Fruit fly (Drosophila melanogaster) whole organism, embryonic: ENCODE results near the gene Unc-115a.

Source experiments
- Blimp-1 ChIP-seq: fragments of 200-800 bp; sonication (Bioruptor generic); optimal IDR thresholded peaks from 3 replicates; lab custom pipeline; 2018; ENCODE audit warnings: missing biosample characterization, missing genetic modification characterization, mild to moderate bottlenecking, moderate library complexity, missing genetic modification reagents
- CG10366 ChIP-seq: fragments of 200-800 bp; sonication (Bioruptor generic); IDR thresholded peaks from 2 replicates; pipeline ENCODE4 v1.3.6; 2022; ENCODE audit warnings: missing biosample characterization, missing genetic modification characterization
- CG10543 ChIP-seq: fragments of 200-800 bp; sonication (Bioruptor generic); optimal IDR thresholded peaks from 3 replicates; lab custom pipeline; 2017; ENCODE audit warnings: missing biosample characterization, mild to moderate bottlenecking, missing genetic modification characterization, moderate library complexity
- CG1233 ChIP-seq: fragments of 200-800 bp; sonication (Bioruptor generic); optimal IDR thresholded peaks from 4 replicates; lab custom pipeline; 2018; ENCODE audit warnings: missing biosample characterization, mild to moderate bottlenecking, missing genetic modification characterization
- CG14710 ChIP-seq: fragments of 200-800 bp; sonication (Bioruptor generic); optimal IDR thresholded peaks from 3 replicates; lab custom pipeline; 2019; ENCODE audit warnings: missing biosample characterization, mild to moderate bottlenecking, missing genetic modification characterization, moderate library complexity
- CG14965 ChIP-seq: fragments of 200-800 bp; sonication (Bioruptor generic); optimal IDR thresholded peaks from 2 replicates; lab custom pipeline; 2016; ENCODE audit warnings: missing biosample characterization, missing genetic modification characterization, borderline replicate concordance
- CG15514 ChIP-seq: fragments of 200-800 bp; sonication (Bioruptor generic); optimal IDR thresholded peaks from 3 replicates; lab custom pipeline; 2017; ENCODE audit warnings: missing biosample characterization, missing genetic modification characterization, mild to moderate bottlenecking, moderate library complexity, missing genetic modification reagents
- CG18476 ChIP-seq: fragments of 200-800 bp; sonication (Bioruptor generic); optimal IDR thresholded peaks from 2 replicates; lab custom pipeline; 2016; ENCODE audit warnings: missing biosample characterization, mild to moderate bottlenecking, missing genetic modification characterization
- CG18619 ChIP-seq: fragments of 200-800 bp; sonication (Bioruptor generic); optimal IDR thresholded peaks from 3 replicates; lab custom pipeline; 2017; ENCODE audit warnings: missing biosample characterization, mild to moderate bottlenecking, missing genetic modification characterization
- CG2875 ChIP-seq: fragments of 200-800 bp; sonication (Bioruptor generic); optimal IDR thresholded peaks from 2 replicates; lab custom pipeline; 2017; ENCODE audit warnings: missing biosample characterization, mild to moderate bottlenecking, missing genetic modification characterization, missing genetic modification reagents
- CG30431 ChIP-seq: fragments of 200-800 bp; sonication (Bioruptor generic); optimal IDR thresholded peaks from 2 replicates; lab custom pipeline; 2017; ENCODE audit warnings: missing biosample characterization, missing genetic modification characterization
- CG33557 ChIP-seq: fragments of 200-800 bp; sonication (Bioruptor generic); optimal IDR thresholded peaks from 2 replicates; lab custom pipeline; 2019; ENCODE audit warnings: missing biosample characterization, mild to moderate bottlenecking, missing genetic modification characterization, moderate library complexity
- CG3407 ChIP-seq: fragments of 200-800 bp; sonication (Bioruptor generic); optimal IDR thresholded peaks from 2 replicates; lab custom pipeline; 2018; ENCODE audit warnings: missing biosample characterization, mild to moderate bottlenecking, missing genetic modification characterization
- CG3847 ChIP-seq: fragments of 200-800 bp; sonication (Bioruptor generic); IDR thresholded peaks from 2 replicates; pipeline ENCODE4 v1.3.6; 2022; ENCODE audit warnings: missing biosample characterization, missing genetic modification characterization
- CG4282 ChIP-seq: fragments of 200-800 bp; sonication (Bioruptor generic); optimal IDR thresholded peaks from 2 replicates; lab custom pipeline; 2016; ENCODE audit warnings: missing biosample characterization, missing genetic modification characterization
- CG6272 ChIP-seq: fragments of 200-800 bp; sonication (Bioruptor generic); IDR thresholded peaks from 2 replicates; pipeline ENCODE4 v1.3.6; 2022; ENCODE audit warnings: missing biosample characterization, missing genetic modification characterization
- CG7357 ChIP-seq: fragments of 200-800 bp; sonication (Bioruptor generic); IDR thresholded peaks from 3 replicates; pipeline ENCODE4 v1.3.6; 2022; ENCODE audit warnings: missing biosample characterization, missing genetic modification characterization
- CG7987 ChIP-seq: fragments of 200-800 bp; sonication (Bioruptor generic); optimal IDR thresholded peaks from 2 replicates; lab custom pipeline; 2018; ENCODE audit warnings: missing biosample characterization, mild to moderate bottlenecking, missing genetic modification characterization, moderate library complexity
- CG9437 ChIP-seq: fragments of 200-800 bp; sonication (Bioruptor generic); optimal IDR thresholded peaks from 2 replicates; lab custom pipeline; 2018; ENCODE audit warnings: missing biosample characterization, mild to moderate bottlenecking, missing genetic modification characterization
- D ChIP-seq, 2 experiments: fragments of 200-800 bp in 1 of 2; fragments of >200 bp in 1 of 2; sonication (Bioruptor generic) in 1 of 2; optimal IDR thresholded peaks; 2 replicates in 1 of 2; 3 replicates in 1 of 2; lab custom pipeline; 2017; ENCODE audit warnings: mild to moderate bottlenecking in 1 of 2, missing biosample characterization in 1 of 2, missing genetic modification characterization in 1 of 2, missing genetic modification reagents in 1 of 2
- Dbx ChIP-seq: fragments of 200-800 bp; sonication (Bioruptor generic); IDR thresholded peaks from 3 replicates; pipeline ENCODE4 v1.3.6; 2022; ENCODE audit warnings: missing biosample characterization, missing genetic modification characterization
- Dek ChIP-seq: fragments of 200-800 bp; sonication (Bioruptor generic); optimal IDR thresholded peaks from 3 replicates; lab custom pipeline; 2019; ENCODE audit warnings: missing biosample characterization, mild to moderate bottlenecking, missing genetic modification characterization, moderate library complexity
- Dp ChIP-seq: fragments of 200-800 bp; sonication (Bioruptor generic); optimal IDR thresholded peaks from 2 replicates; lab custom pipeline; 2018; ENCODE audit warnings: missing biosample characterization, mild to moderate bottlenecking, missing genetic modification characterization, moderate library complexity
- ERR ChIP-seq: fragments of 200-800 bp; sonication (Bioruptor generic); optimal IDR thresholded peaks from 2 replicates; lab custom pipeline; 2016; ENCODE audit warnings: missing biosample characterization, missing genetic modification characterization
- Fer2 ChIP-seq: fragments of 200-800 bp; sonication (Bioruptor generic); optimal IDR thresholded peaks from 2 replicates; lab custom pipeline; 2018; ENCODE audit warnings: missing biosample characterization, mild to moderate bottlenecking, missing genetic modification characterization, moderate library complexity
- Hsf ChIP-seq: fragments of 200-800 bp; sonication (Bioruptor generic); optimal IDR thresholded peaks from 3 replicates; lab custom pipeline; 2016; ENCODE audit warnings: missing biosample characterization, missing genetic modification characterization
- Lhr ChIP-seq: fragments of 200-800 bp; sonication (Bioruptor generic); optimal IDR thresholded peaks from 3 replicates; lab custom pipeline; 2017; ENCODE audit warnings: mild to moderate bottlenecking, missing biosample characterization, missing genetic modification reagents, missing genetic modification characterization
- MESR4 ChIP-seq: fragments of 200-800 bp; sonication (Bioruptor generic); optimal IDR thresholded peaks from 2 replicates; lab custom pipeline; 2018; ENCODE audit warnings: missing biosample characterization, mild to moderate bottlenecking, missing genetic modification characterization, moderate library complexity
- Mad ChIP-seq: fragments of 200-800 bp; sonication (Bioruptor generic); optimal IDR thresholded peaks from 2 replicates; lab custom pipeline; 2016; ENCODE audit warnings: missing biosample characterization, missing genetic modification characterization
- Meics ChIP-seq: fragments of 200-800 bp; sonication (Bioruptor generic); optimal IDR thresholded peaks from 2 replicates; lab custom pipeline; 2017; ENCODE audit warnings: missing biosample characterization, mild to moderate bottlenecking, missing genetic modification characterization
- Mes4 ChIP-seq: fragments of 200-800 bp; sonication (Bioruptor generic); optimal IDR thresholded peaks from 2 replicates; lab custom pipeline; 2016; ENCODE audit warnings: missing biosample characterization, missing genetic modification characterization
- Nf-YC ChIP-seq: fragments of 200-800 bp; optimal IDR thresholded peaks from 3 replicates; lab custom pipeline; 2019; ENCODE audit warnings: missing biosample characterization, mild to moderate bottlenecking, missing genetic modification characterization, moderate library complexity
- Xbp1 ChIP-seq: fragments of 200-800 bp; sonication (Bioruptor generic); optimal IDR thresholded peaks from 3 replicates; lab custom pipeline; 2016; ENCODE audit warnings: missing biosample characterization, mild to moderate bottlenecking, missing genetic modification characterization
- amos ChIP-seq: fragments of 200-800 bp; sonication (Bioruptor generic); IDR thresholded peaks from 2 replicates; pipeline ENCODE4 v1.3.6; 2022; ENCODE audit warnings: missing biosample characterization, missing genetic modification characterization; ENCODE audit not compliant: partially characterized antibody
- cg ChIP-seq: fragments of 200-800 bp; sonication (Bioruptor generic); optimal IDR thresholded peaks from 3 replicates; lab custom pipeline; 2019; ENCODE audit warnings: missing biosample characterization, mild to moderate bottlenecking, missing genetic modification characterization, moderate library complexity
- dati ChIP-seq: fragments of 200-800 bp; sonication (Bioruptor generic); IDR thresholded peaks from 2 replicates; pipeline ENCODE4 v1.3.6; 2022; ENCODE audit warnings: missing biosample characterization, missing genetic modification characterization
- gcm2 ChIP-seq: fragments of 200-800 bp; sonication (Bioruptor generic); optimal IDR thresholded peaks from 2 replicates; lab custom pipeline; 2016; ENCODE audit warnings: missing biosample characterization, missing genetic modification characterization
- ken ChIP-seq: fragments of 200-800 bp; sonication (Bioruptor generic); IDR thresholded peaks from 3 replicates; pipeline ENCODE4 v1.3.6; 2022; ENCODE audit warnings: missing biosample characterization, missing genetic modification characterization
- klu ChIP-seq: fragments of 200-800 bp; sonication (Bioruptor generic); IDR thresholded peaks from 2 replicates; pipeline ENCODE4 v1.3.6; 2022; ENCODE audit warnings: missing biosample characterization, missing genetic modification characterization
- nau ChIP-seq: fragments of 200-800 bp; sonication (Bioruptor generic); optimal IDR thresholded peaks from 3 replicates; lab custom pipeline; 2017; ENCODE audit warnings: missing biosample characterization, mild to moderate bottlenecking, missing genetic modification characterization, missing genetic modification reagents
- nerfin-1 ChIP-seq: fragments of 200-800 bp; sonication (Bioruptor generic); optimal IDR thresholded peaks from 3 replicates; lab custom pipeline; 2019; ENCODE audit warnings: missing biosample characterization, mild to moderate bottlenecking, missing genetic modification characterization, moderate library complexity
- psq ChIP-seq: fragments of 200-800 bp; sonication (Bioruptor generic); optimal IDR thresholded peaks from 2 replicates; lab custom pipeline; 2017; ENCODE audit warnings: missing biosample characterization, missing genetic modification characterization
- repo ChIP-seq: fragments of 200-800 bp; sonication (Bioruptor generic); optimal IDR thresholded peaks from 2 replicates; lab custom pipeline; 2016; ENCODE audit warnings: missing biosample characterization, missing genetic modification characterization
- sd ChIP-seq: fragments of 200-800 bp; sonication (Bioruptor generic); optimal IDR thresholded peaks from 3 replicates; lab custom pipeline; 2018; ENCODE audit warnings: missing biosample characterization, mild to moderate bottlenecking, missing genetic modification characterization, moderate library complexity
- seq ChIP-seq: fragments of 200-800 bp; sonication (Bioruptor generic); IDR thresholded peaks from 2 replicates; pipeline ENCODE4 v1.3.6; 2022; ENCODE audit warnings: missing biosample characterization, missing genetic modification characterization
- so ChIP-seq: fragments of 200-800 bp; sonication (Bioruptor generic); IDR thresholded peaks from 3 replicates; pipeline ENCODE4 v1.3.6; 2022; ENCODE audit warnings: missing biosample characterization, missing genetic modification characterization
- stwl ChIP-seq: fragments of 200-800 bp; sonication (Bioruptor generic); optimal IDR thresholded peaks from 3 replicates; lab custom pipeline; 2018; ENCODE audit warnings: missing biosample characterization, mild to moderate bottlenecking, missing genetic modification characterization, moderate library complexity
- tio ChIP-seq: fragments of 200-800 bp; sonication (Bioruptor generic); optimal IDR thresholded peaks from 2 replicates; lab custom pipeline; 2017; ENCODE audit warnings: missing biosample characterization, missing genetic modification characterization, inconsistent platforms
- trh ChIP-seq: fragments of 200-800 bp; sonication (Bioruptor generic); optimal IDR thresholded peaks from 2 replicates; lab custom pipeline; 2016; ENCODE audit warnings: missing biosample characterization, missing genetic modification characterization
- unpg ChIP-seq: fragments of 200-800 bp; sonication (Bioruptor generic); optimal IDR thresholded peaks from 3 replicates; lab custom pipeline; 2018; ENCODE audit warnings: missing biosample characterization, mild to moderate bottlenecking, missing genetic modification characterization, moderate library complexity

The Unc-115a gene

DNA sequence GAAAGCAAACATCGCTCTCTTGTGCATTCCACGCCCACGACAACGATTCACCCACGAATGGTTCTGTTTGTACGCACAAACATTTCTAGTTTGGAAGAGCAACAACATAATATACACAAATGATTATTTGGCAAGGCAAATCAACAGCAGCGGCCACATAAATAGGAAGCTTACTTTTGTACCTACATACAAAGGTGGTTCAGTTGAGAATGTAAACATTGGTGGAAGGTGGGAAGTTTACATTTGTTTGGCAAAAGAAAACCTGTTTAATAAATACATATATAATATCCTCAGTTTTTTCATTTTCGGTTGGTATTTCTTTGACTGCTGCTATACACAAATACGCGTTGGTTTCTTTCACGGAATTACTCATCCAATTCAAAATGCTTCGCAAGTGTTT is 2.6 kb downstream of the Unc-115a start (continued):
- TF ChIP-seq ERR (GFP tag; lab: Kevin White, UChicago): peak; percentile 73
- peak; percentile 49 for TF ChIP-seq CG4282 (GFP tag; lab: Kevin White, UChicago)
- no peak for TF ChIP-seq dati (GFP tag; lab: Robert Waterston, UW)
- peak; percentile 82 for TF ChIP-seq CG6272 (GFP tag; lab: Robert Waterston, UW)
- peak; percentile 74 for TF ChIP-seq psq (GFP tag; lab: Kevin White, UChicago)
- peak; percentile 89 for TF ChIP-seq Dek (tag; lab: Kevin White, UChicago)
- TF ChIP-seq Dp (GFP tag; lab: Kevin White, UChicago): no peak
- TF ChIP-seq CG10543 (GFP tag; lab: Kevin White, UChicago): peak; percentile 42
- peak; percentile 72 for TF ChIP-seq Mes4
- TF ChIP-seq sd: peak; percentile 94
- TF ChIP-seq nau (GFP tag; lab: Kevin White, UChicago): peak; percentile 90
- peak; percentile 89 for TF ChIP-seq CG1233 (GFP tag; lab: Kevin White, UChicago)
- no peak for TF ChIP-seq tio
- peak; percentile 89 for TF ChIP-seq CG18619
- TF ChIP-seq CG7987: peak; percentile 86
- no peak for TF ChIP-seq CG3847
- TF ChIP-seq CG7357: peak; percentile 80
- peak; percentile 42 for TF ChIP-seq CG33557 (GFP tag; lab: Kevin White, UChicago)
- peak; percentile 7 for TF ChIP-seq cg
- no peak for TF ChIP-seq ken (GFP tag; lab: Robert Waterston, UW)
- peak; percentile 85 for TF ChIP-seq Mad (GFP tag; lab: Kevin White, UChicago)
- TF ChIP-seq Xbp1 (GFP tag; lab: Kevin White, UChicago): peak; percentile 89
- TF ChIP-seq CG14965 (GFP tag; lab: Kevin White, UChicago): no peak
- TF ChIP-seq Nf-YC: peak; percentile 27
- peak; percentile 77 for TF ChIP-seq nerfin-1 (tag; lab: Kevin White, UChicago)
- TF ChIP-seq CG10366 (GFP tag; lab: Robert Waterston, UW): no peak
- TF ChIP-seq D (optimal IDR thresholded peaks at IDR 0.05; lab: Kevin White, UChicago): no peak
- peak; percentile 85 for TF ChIP-seq D (GFP tag; optimal IDR thresholded peaks at IDR 0.05; lab: Kevin White, UChicago)
- TF ChIP-seq unpg (GFP tag; lab: Kevin White, UChicago): peak; percentile 95
- TF ChIP-seq CG3407 (GFP tag; lab: Kevin White, UChicago): peak; percentile 82
- TF ChIP-seq amos: no peak
- TF ChIP-seq trh (GFP tag; lab: Kevin White, UChicago): peak; percentile 45
- peak; percentile 86 for TF ChIP-seq CG2875 (GFP tag; lab: Kevin White, UChicago)
- no peak for TF ChIP-seq so
- no peak for TF ChIP-seq seq (GFP tag; lab: Robert Waterston, UW)
- TF ChIP-seq Fer2 (tag; lab: Kevin White, UChicago): peak; percentile 51
- TF ChIP-seq gcm2 (GFP tag; lab: Kevin White, UChicago): peak; percentile 85
- TF ChIP-seq Lhr (GFP tag; lab: Kevin White, UChicago): peak; percentile 57
- TF ChIP-seq CG9437 (GFP tag; lab: Kevin White, UChicago): peak; percentile 78
- TF ChIP-seq CG15514 (GFP tag; lab: Kevin White, UChicago): peak; percentile 87
- TF ChIP-seq CG14710 (tag; lab: Kevin White, UChicago): peak; percentile 82
- TF ChIP-seq Hsf: peak; percentile 89
- TF ChIP-seq stwl: peak; percentile 24
- peak; percentile 40 for TF ChIP-seq MESR4 (GFP tag; lab: Kevin White, UChicago)
- TF ChIP-seq Blimp-1 (GFP tag; lab: Kevin White, UChicago): peak; percentile 72
- TF ChIP-seq repo (GFP tag; lab: Kevin White, UChicago): peak; percentile 55
- TF ChIP-seq Meics (GFP tag; lab: Kevin White, UChicago): peak; percentile 89
- TF ChIP-seq Dbx (GFP tag; lab: Robert Waterston, UW): no peak
- TF ChIP-seq CG18476 (GFP tag; lab: Kevin White, UChicago): peak; percentile 85
- TF ChIP-seq klu (GFP tag; lab: Robert Waterston, UW): no peak
- TF ChIP-seq CG30431 (GFP tag; lab: Kevin White, UChicago): peak; percentile 72
